Fruit fly (Drosophila melanogaster) whole organism, prepupa: ENCODE results near the gene CG42693.

Experiments
- Blimp-1 ChIP-seq: fragments of 200-800 bp; sonication (Bioruptor generic); optimal IDR thresholded peaks from 3 replicates; lab custom pipeline; 2017; ENCODE audit warnings: missing biosample characterization, missing genetic modification characterization, mild to moderate bottlenecking, moderate library complexity, missing genetic modification reagents
- CG10631 ChIP-seq: fragments of 200-800 bp; sonication (Bioruptor generic); optimal IDR thresholded peaks from 2 replicates; lab custom pipeline; 2016; ENCODE audit warnings: missing biosample characterization, missing genetic modification characterization
- CG10669 ChIP-seq: fragments of 200-800 bp; sonication (Bioruptor generic); optimal IDR thresholded peaks from 3 replicates; lab custom pipeline; 2018; ENCODE audit warnings: missing biosample characterization, mild to moderate bottlenecking, missing genetic modification characterization, moderate library complexity
- CG11294 ChIP-seq: fragments of 200-800 bp; sonication (Bioruptor generic); IDR thresholded peaks from 2 replicates; pipeline ENCODE4 v1.3.6; 2022; ENCODE audit warnings: missing biosample characterization, missing genetic modification characterization
- CG11762 ChIP-seq: fragments of 200-800 bp; sonication (Bioruptor generic); optimal IDR thresholded peaks from 3 replicates; lab custom pipeline; 2016; ENCODE audit warnings: missing biosample characterization, missing genetic modification characterization; ENCODE audit not compliant: insufficient read depth
- CG3032 ChIP-seq: fragments of 200-800 bp; optimal IDR thresholded peaks from 2 replicates; lab custom pipeline; 2019; ENCODE audit warnings: missing biosample characterization, mild to moderate bottlenecking, missing genetic modification characterization, moderate library complexity
- CG31627 ChIP-seq: fragments of 200-800 bp; sonication (Bioruptor generic); optimal IDR thresholded peaks from 3 replicates; lab custom pipeline; 2016; ENCODE audit warnings: missing biosample characterization, missing genetic modification characterization
- CG32006 ChIP-seq: fragments of 200-800 bp; sonication (Bioruptor generic); optimal IDR thresholded peaks from 3 replicates; lab custom pipeline; 2017; ENCODE audit warnings: missing biosample characterization, mild to moderate bottlenecking, missing genetic modification characterization
- CG34406 ChIP-seq: fragments of 200-800 bp; sonication (Bioruptor generic); optimal IDR thresholded peaks from 3 replicates; lab custom pipeline; 2016; ENCODE audit warnings: missing biosample characterization, missing genetic modification characterization
- CG3919 ChIP-seq: fragments of 200-800 bp; sonication (Bioruptor generic); optimal IDR thresholded peaks from 3 replicates; lab custom pipeline; 2016; ENCODE audit warnings: missing biosample characterization, missing genetic modification characterization
- CG4318 ChIP-seq: fragments of 200-800 bp; sonication (Bioruptor generic); optimal IDR thresholded peaks from 3 replicates; lab custom pipeline; 2017; ENCODE audit warnings: missing biosample characterization, mild to moderate bottlenecking, missing genetic modification characterization
- CG6276 ChIP-seq: fragments of 200-800 bp; sonication (Bioruptor generic); optimal IDR thresholded peaks from 2 replicates; lab custom pipeline; 2017; ENCODE audit warnings: missing biosample characterization, mild to moderate bottlenecking, missing genetic modification characterization
- CG6792 ChIP-seq: fragments of 200-800 bp; sonication (Bioruptor generic); optimal IDR thresholded peaks from 3 replicates; lab custom pipeline; 2016; ENCODE audit warnings: missing biosample characterization, missing genetic modification characterization
- CG6808 ChIP-seq: fragments of 200-800 bp; sonication (Bioruptor generic); optimal IDR thresholded peaks from 3 replicates; lab custom pipeline; 2017; ENCODE audit warnings: missing biosample characterization, missing genetic modification characterization, mild to moderate bottlenecking, moderate library complexity, missing genetic modification reagents
- CG6854 ChIP-seq: fragments of 200-800 bp; sonication (Bioruptor generic); optimal IDR thresholded peaks from 2 replicates; lab custom pipeline; 2017; ENCODE audit warnings: missing biosample characterization, mild to moderate bottlenecking, missing genetic modification characterization
- CG7368 ChIP-seq: fragments of 200-800 bp; sonication (Bioruptor generic); optimal IDR thresholded peaks from 3 replicates; lab custom pipeline; 2016; ENCODE audit warnings: missing biosample characterization, missing genetic modification characterization
- CG8119 ChIP-seq: fragments of 200-800 bp; sonication (Bioruptor generic); IDR thresholded peaks from 3 replicates; pipeline ENCODE4 v1.3.6; 2022; ENCODE audit warnings: missing biosample characterization, missing genetic modification characterization
- CG8319 ChIP-seq: fragments of 200-800 bp; sonication (Bioruptor generic); optimal IDR thresholded peaks from 3 replicates; lab custom pipeline; 2016; ENCODE audit warnings: missing biosample characterization, missing genetic modification characterization
- CG8632 ChIP-seq: fragments of 200-800 bp; sonication (Bioruptor generic); optimal IDR thresholded peaks from 3 replicates; lab custom pipeline; 2016; ENCODE audit warnings: missing biosample characterization, missing genetic modification characterization
- CG9139 ChIP-seq: fragments of 200-800 bp; sonication (Bioruptor generic); optimal IDR thresholded peaks from 3 replicates; lab custom pipeline; 2017; ENCODE audit warnings: missing biosample characterization, mild to moderate bottlenecking, missing genetic modification characterization
- Eip75B ChIP-seq: fragments of 200-800 bp; sonication (Bioruptor generic); optimal IDR thresholded peaks from 3 replicates; lab custom pipeline; 2016; ENCODE audit warnings: missing biosample characterization, missing genetic modification characterization
- Eip78C ChIP-seq: fragments of 200-800 bp; sonication (Bioruptor generic); peaks from one replicate; lab custom pipeline; 2016; ENCODE audit warnings: missing biosample characterization, missing genetic modification characterization
- Ets21C ChIP-seq: fragments of 200-800 bp; sonication (Bioruptor generic); optimal IDR thresholded peaks from 3 replicates; lab custom pipeline; 2016; ENCODE audit warnings: missing biosample characterization, missing genetic modification characterization
- Ets96B ChIP-seq: fragments of 200-800 bp; optimal IDR thresholded peaks from 2 replicates; lab custom pipeline; 2019; ENCODE audit warnings: missing biosample characterization, mild to moderate bottlenecking, missing genetic modification characterization, moderate library complexity
- Gug ChIP-seq: fragments of 200-800 bp; sonication (Bioruptor generic); IDR thresholded peaks from 2 replicates; pipeline ENCODE4 v1.3.6; 2022; ENCODE audit warnings: missing biosample characterization, missing genetic modification characterization
- Hr39 ChIP-seq: fragments of 200-800 bp; sonication (Bioruptor generic); optimal IDR thresholded peaks from 2 replicates; lab custom pipeline; 2016; ENCODE audit warnings: missing biosample characterization, missing genetic modification characterization
- Hr4 ChIP-seq: fragments of 200-800 bp; sonication (Bioruptor generic); optimal IDR thresholded peaks from 3 replicates; lab custom pipeline; 2016; ENCODE audit warnings: missing biosample characterization, missing genetic modification characterization
- Lpt ChIP-seq: fragments of 200-800 bp; sonication (Bioruptor generic); optimal IDR thresholded peaks from 3 replicates; lab custom pipeline; 2016; ENCODE audit warnings: missing biosample characterization, missing genetic modification characterization
- Met ChIP-seq: fragments of 200-800 bp; sonication (Bioruptor generic); optimal IDR thresholded peaks from 3 replicates; lab custom pipeline; 2016; ENCODE audit warnings: missing biosample characterization, missing genetic modification characterization
- Smox ChIP-seq: fragments of 200-800 bp; sonication (Bioruptor generic); optimal IDR thresholded peaks from 3 replicates; lab custom pipeline; 2016; ENCODE audit warnings: missing biosample characterization, missing genetic modification characterization
- Sox102F ChIP-seq: fragments of 200-800 bp; sonication (Bioruptor generic); optimal IDR thresholded peaks from 2 replicates; lab custom pipeline; 2016; ENCODE audit warnings: missing biosample characterization, mild to moderate bottlenecking, missing genetic modification characterization
- Sox14 ChIP-seq: fragments of 200-800 bp; sonication (Bioruptor generic); optimal IDR thresholded peaks from 3 replicates; lab custom pipeline; 2016; ENCODE audit warnings: missing biosample characterization, missing genetic modification characterization
- Sox15 ChIP-seq: fragments of 200-800 bp; sonication (Bioruptor generic); optimal IDR thresholded peaks from 3 replicates; lab custom pipeline; 2016; ENCODE audit warnings: missing biosample characterization, missing genetic modification characterization
- achi ChIP-seq: fragments of 200-800 bp; sonication (Bioruptor generic); optimal IDR thresholded peaks from 3 replicates; lab custom pipeline; 2016; ENCODE audit warnings: missing biosample characterization, missing genetic modification characterization
- acj6 ChIP-seq: fragments of 200-800 bp; sonication (Bioruptor generic); optimal IDR thresholded peaks from 3 replicates; lab custom pipeline; 2016; ENCODE audit warnings: missing biosample characterization, missing genetic modification characterization
- dac ChIP-seq: fragments of 200-800 bp; sonication (Bioruptor generic); optimal IDR thresholded peaks from 2 replicates; lab custom pipeline; 2017; ENCODE audit warnings: missing biosample characterization, mild to moderate bottlenecking, missing genetic modification characterization
- esn ChIP-seq: fragments of 200-800 bp; sonication (Bioruptor generic); optimal IDR thresholded peaks from 2 replicates; lab custom pipeline; 2016; ENCODE audit warnings: missing biosample characterization, mild to moderate bottlenecking, missing genetic modification characterization, moderate library complexity
- fd59A ChIP-seq: fragments of 200-800 bp; sonication (Bioruptor generic); optimal IDR thresholded peaks from 2 replicates; lab custom pipeline; 2017; ENCODE audit warnings: missing biosample characterization, mild to moderate bottlenecking, missing genetic modification characterization, missing genetic modification reagents
- fkh ChIP-seq: fragments of 200-800 bp; sonication (Bioruptor generic); optimal IDR thresholded peaks from 3 replicates; lab custom pipeline; 2017; ENCODE audit warnings: missing biosample characterization, mild to moderate bottlenecking, missing genetic modification characterization, moderate library complexity
- lz ChIP-seq: fragments of 200-800 bp; sonication (Bioruptor generic); optimal IDR thresholded peaks from 3 replicates; lab custom pipeline; 2016; ENCODE audit warnings: missing biosample characterization, missing genetic modification characterization
- net ChIP-seq: fragments of 200-800 bp; sonication (Bioruptor generic); optimal IDR thresholded peaks from 3 replicates; lab custom pipeline; 2016; ENCODE audit warnings: missing biosample characterization, missing genetic modification characterization
- salr ChIP-seq, 2 experiments: fragments of 200-800 bp; sonication (Bioruptor generic); optimal IDR thresholded peaks; 3 replicates each; lab custom pipeline; 2016 to 2018; ENCODE audit warnings: missing biosample characterization in 2 of 2, missing genetic modification characterization in 2 of 2, mild to moderate bottlenecking in 1 of 2
- ss ChIP-seq, 2 experiments: fragments of 200-800 bp; sonication (Bioruptor generic); optimal IDR thresholded peaks; 2 replicates in 1 of 2; 3 replicates in 1 of 2; lab custom pipeline; 2017 to 2018; ENCODE audit warnings: mild to moderate bottlenecking in 2 of 2, missing biosample characterization in 2 of 2, missing genetic modification characterization in 2 of 2, moderate library complexity in 1 of 2
- svp ChIP-seq: fragments of 200-800 bp; sonication (Bioruptor generic); peaks from one replicate; lab custom pipeline; 2016; ENCODE audit warnings: missing biosample characterization, missing genetic modification characterization

CG42693 gene

DNA sequence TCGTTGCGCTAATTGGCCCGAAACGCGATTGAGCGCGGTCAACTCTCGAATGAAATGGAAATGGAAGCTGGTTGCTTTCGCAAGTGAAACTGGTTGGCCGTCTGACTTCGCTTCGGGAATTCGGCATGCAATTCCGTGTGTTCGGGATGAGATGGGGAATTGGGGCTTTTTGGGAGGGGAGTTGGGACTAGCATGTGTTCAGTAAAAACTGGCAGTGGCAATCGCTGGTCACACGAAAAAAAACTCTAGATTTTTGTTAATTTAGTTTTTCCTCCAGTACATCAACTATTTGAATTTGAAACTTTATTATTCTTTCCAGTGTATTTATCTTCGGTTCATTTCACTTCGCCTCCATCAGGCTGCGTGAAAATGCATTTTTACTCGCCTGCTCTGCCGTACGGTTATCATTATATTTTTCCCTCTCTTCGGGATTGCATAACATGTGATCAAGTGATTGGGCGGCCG lies 28.3 kb downstream of the CG42693 start, which contains the start of gene CG11550 (continued):
- TF ChIP-seq CG8319 (GFP tag; lab: Kevin White, UChicago) = peak; percentile 34
- peak; percentile 55 for TF ChIP-seq CG6854 (GFP tag; lab: Kevin White, UChicago)
- no peak for TF ChIP-seq CG9139 (GFP tag; lab: Kevin White, UChicago)
- TF ChIP-seq CG11762 (GFP tag; lab: Kevin White, UChicago) = peak; percentile 59
- peak; percentile 57 for TF ChIP-seq Sox14 (GFP tag; lab: Kevin White, UChicago)
- TF ChIP-seq Smox (GFP tag; lab: Kevin White, UChicago) = no peak
- peak in 1 of 2 experiments; percentile 17 for TF ChIP-seq ss (GFP tag; optimal IDR thresholded peaks at IDR 0.05; lab: Kevin White, UChicago)
- peak; percentile 33; the same call in 1 of the 2 replicates for TF ChIP-seq CG11294 (GFP tag; lab: Robert Waterston, UW)
- peak; percentile 6 for TF ChIP-seq CG3032 (tag; lab: Kevin White, UChicago)
- TF ChIP-seq Sox15 = peak; percentile 9
- TF ChIP-seq CG6792 = peak; percentile 69
- TF ChIP-seq CG3919 = peak; percentile 78
- TF ChIP-seq achi (GFP tag; lab: Kevin White, UChicago) = peak; percentile 52
- TF ChIP-seq CG34406 (GFP tag; lab: Kevin White, UChicago) = peak; percentile 51

DNA sequence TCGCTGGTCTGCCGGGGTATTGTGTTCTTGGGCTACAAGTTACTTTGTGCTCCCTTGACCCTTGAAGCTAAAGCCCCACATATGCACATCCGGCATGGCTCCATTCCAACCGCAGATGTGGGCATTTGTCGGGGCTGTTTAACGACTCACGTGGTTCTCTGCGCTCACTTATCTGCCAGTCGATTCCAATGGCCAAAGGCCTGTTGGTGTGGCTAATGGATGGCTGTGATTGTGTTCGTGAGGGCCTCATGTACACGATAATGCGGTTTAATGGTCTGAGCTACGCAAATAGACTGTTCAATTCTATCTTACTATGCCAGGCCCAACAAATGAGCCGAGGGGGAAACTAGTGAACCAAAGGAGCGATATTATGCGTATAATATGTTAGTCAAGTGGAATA lies 35.5 kb downstream of the CG42693 start:
- TF ChIP-seq CG6276 (GFP tag; lab: Kevin White, UChicago) (peak; percentile 15), CG34406 (GFP tag; lab: Kevin White, UChicago) (no peak), Blimp-1 (GFP tag; lab: Kevin White, UChicago) (no peak), svp (GFP tag; lab: Kevin White, UChicago) (peak; percentile 87), CG6854 (GFP tag; lab: Kevin White, UChicago) (no peak), Eip78C (peak; percentile 70), Eip75B (GFP tag; lab: Kevin White, UChicago) (no peak), CG7368 (no peak), Hr39 (GFP tag; lab: Kevin White, UChicago) (no peak), lz (GFP tag; lab: Kevin White, UChicago) (no peak), ss (GFP tag; optimal IDR thresholded peaks at IDR 0.05; lab: Kevin White, UChicago) (peak; percentile 29 to 47), CG8319 (GFP tag; lab: Kevin White, UChicago) (no peak), CG4318 (GFP tag; lab: Kevin White, UChicago) (no peak)
- TF ChIP-seq, all 60 proteins: peak for 4

DNA sequence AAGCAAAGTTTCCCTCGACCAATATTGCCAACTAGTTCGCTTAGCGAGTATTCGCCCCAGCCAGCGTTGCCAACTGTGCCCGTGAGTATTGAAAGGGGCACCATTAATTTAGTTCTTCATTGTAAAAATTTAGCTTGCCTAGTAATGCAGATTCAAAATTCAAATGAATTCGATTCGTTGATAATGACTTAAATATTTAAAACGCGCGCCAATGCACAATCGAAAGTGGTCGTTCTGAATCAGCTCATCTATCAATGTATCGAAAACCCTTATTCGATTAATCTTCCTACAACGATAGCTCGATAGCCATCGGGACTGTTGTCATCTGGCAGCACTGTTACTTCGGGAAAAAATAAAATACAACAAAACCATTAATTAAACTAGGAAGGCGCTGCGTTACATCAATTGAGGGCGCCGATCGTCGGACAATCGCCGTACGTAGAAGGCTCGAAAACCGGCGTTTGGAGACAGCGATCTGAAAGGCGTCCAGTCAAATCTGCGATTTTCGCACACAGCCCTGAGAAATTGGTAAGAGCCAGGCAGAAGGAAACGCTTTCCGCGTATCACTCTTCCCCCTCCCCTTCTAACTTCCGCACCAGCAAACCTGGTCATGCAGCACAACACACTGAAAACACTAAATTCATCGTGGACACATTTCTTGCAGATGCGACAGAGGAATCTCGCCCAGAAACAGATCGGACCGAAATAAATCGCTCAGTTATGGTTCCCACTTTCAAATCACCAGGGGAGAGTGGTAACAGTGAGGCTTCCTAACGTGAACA lies 38.8 kb downstream of the CG42693 start, which contains the start of gene Zmynd8:
Gene Zmynd8, plus strand, starts transcription at position 313 of the 782 bp plus-strand sequence.
- TF ChIP-seq Sox15 (no peak), CG32006 (GFP tag; lab: Kevin White, UChicago) (no peak), CG8119 (GFP tag; lab: Robert Waterston, UW) (no peak), Blimp-1 (GFP tag; lab: Kevin White, UChicago) (peak; percentile 26), acj6 (GFP tag; lab: Kevin White, UChicago) (no peak), Sox14 (GFP tag; lab: Kevin White, UChicago) (peak; percentile 25), CG6808 (GFP tag; lab: Kevin White, UChicago) (peak; percentile 32), CG6792 (no peak), CG3032 (tag; lab: Kevin White, UChicago) (peak; percentile 38), fkh (no peak), Hr39 (GFP tag; lab: Kevin White, UChicago) (no peak), fd59A (GFP tag; lab: Kevin White, UChicago) (no peak), esn (GFP tag; lab: Kevin White, UChicago) (peak; percentile 5), Gug (GFP tag; lab: Robert Waterston, UW) (no peak), salr (GFP tag; optimal IDR thresholded peaks at IDR 0.05; lab: Kevin White, UChicago) (no peak), CG10631 (GFP tag; lab: Kevin White, UChicago) (no peak), CG6854 (GFP tag; lab: Kevin White, UChicago) (peak; percentile 43), Ets96B (tag; lab: Kevin White, UChicago) (no peak), CG8632 (GFP tag; lab: Kevin White, UChicago) (no peak), Lpt (GFP tag; lab: Kevin White, UChicago) (no peak), dac (no peak), Ets21C (GFP tag; lab: Kevin White, UChicago) (no peak), CG10669 (no peak), CG4318 (GFP tag; lab: Kevin White, UChicago) (no peak), ss (GFP tag; optimal IDR thresholded peaks at IDR 0.05; lab: Kevin White, UChicago) (peak in 1 of 2 experiments; percentile 5), Sox102F (GFP tag; lab: Kevin White, UChicago) (no peak), net (GFP tag; lab: Kevin White, UChicago) (no peak), Met (GFP tag; lab: Kevin White, UChicago) (no peak), CG31627 (GFP tag; lab: Kevin White, UChicago) (no peak), CG34406 (GFP tag; lab: Kevin White, UChicago) (no peak), Hr4 (GFP tag; lab: Kevin White, UChicago) (no peak)
